Fruit fly (Drosophila melanogaster) S2 (cell line): ENCODE data around the gene Ns4.

Source experiments
- CG8478 ChIP-seq: fragments of >200 bp; optimal IDR thresholded peaks from 2 replicates; lab custom pipeline; 2018
- CTCF ChIP-seq, 2 experiments: fragments of >200 bp; optimal IDR thresholded peaks; 2 replicates each; lab custom pipeline; 2018

Gene Ns4

dm6 chr2L:20776940-20777502 lies 24.7 kb downstream of the Ns4 start:
- no peak for TF ChIP-seq CTCF (optimal IDR thresholded peaks at IDR 0.05; lab: Kevin White, UChicago)
- TF ChIP-seq CG8478 (lab: Kevin White, UChicago): no peak

dm6 chr2L:20778380-20778779 lies 26.1 kb downstream of the Ns4 start:
- TF ChIP-seq CG8478 (lab: Kevin White, UChicago) (no peak), CTCF (optimal IDR thresholded peaks at IDR 0.05; lab: Kevin White, UChicago) (no peak)

- TF ChIP-seq CG8478 (lab: Kevin White, UChicago) (no peak), CTCF (optimal IDR thresholded peaks at IDR 0.05; lab: Kevin White, UChicago) (no peak)
These were observed 28.5 kb downstream of the Ns4 start for dm6 chr2L:20780768-20781167.

- TF ChIP-seq CTCF (optimal IDR thresholded peaks at IDR 0.05; lab: Kevin White, UChicago) (no peak), CG8478 (lab: Kevin White, UChicago) (no peak)
These were observed 30.8 kb downstream of the Ns4 start for dm6 chr2L:20783044-20783443.

- TF ChIP-seq CG8478 (lab: Kevin White, UChicago): no peak
- TF ChIP-seq CTCF (optimal IDR thresholded peaks at IDR 0.05; lab: Kevin White, UChicago): no peak
These were observed 31.6 kb downstream of the Ns4 start for dm6 chr2L:20783908-20784307.

- TF ChIP-seq CG8478 (lab: Kevin White, UChicago) (no peak), CTCF (optimal IDR thresholded peaks at IDR 0.05; lab: Kevin White, UChicago) (no peak)
These were observed 33.1 kb downstream of the Ns4 start for dm6 chr2L:20785333-20785732.

- TF ChIP-seq CTCF (optimal IDR thresholded peaks at IDR 0.05; lab: Kevin White, UChicago) (peak; percentile 77 to 78), CG8478 (lab: Kevin White, UChicago) (no peak)
These were observed 35.1 kb downstream of the Ns4 start, which contains the start of gene Pomp for dm6 chr2L:20787271-20787791. TSS of gene Pomp (plus strand) at chr2L:20787656.

dm6 chr2L:20788050-20788449 lies 35.8 kb downstream of the Ns4 start:
- TF ChIP-seq CTCF (optimal IDR thresholded peaks at IDR 0.05; lab: Kevin White, UChicago): no peak
- TF ChIP-seq CG8478 (lab: Kevin White, UChicago): no peak

- TF ChIP-seq CTCF (optimal IDR thresholded peaks at IDR 0.05; lab: Kevin White, UChicago): no peak
These were observed 40.2 kb downstream of the Ns4 start for dm6 chr2L:20792521-20792920.

dm6 chr2L:20792988-20793544 lies 40.8 kb downstream of the Ns4 start:
- no peak for TF ChIP-seq CG8478 (lab: Kevin White, UChicago)
- no peak for TF ChIP-seq CTCF (optimal IDR thresholded peaks at IDR 0.05; lab: Kevin White, UChicago)

- TF ChIP-seq CG8478 (lab: Kevin White, UChicago): no peak
- no peak for TF ChIP-seq CTCF (optimal IDR thresholded peaks at IDR 0.05; lab: Kevin White, UChicago)
These were observed 41.6 kb downstream of the Ns4 start for dm6 chr2L:20793881-20794280.

- TF ChIP-seq CTCF (optimal IDR thresholded peaks at IDR 0.05; lab: Kevin White, UChicago): no peak
- TF ChIP-seq CG8478 (lab: Kevin White, UChicago): no peak
These were observed 42.4 kb downstream of the Ns4 start for dm6 chr2L:20794656-20795055.

dm6 chr2L:20795774-20796173 lies 43.5 kb downstream of the Ns4 start:
- TF ChIP-seq CG8478 (lab: Kevin White, UChicago) (no peak), CTCF (optimal IDR thresholded peaks at IDR 0.05; lab: Kevin White, UChicago) (no peak)

- TF ChIP-seq CG8478 (lab: Kevin White, UChicago) (no peak), CTCF (optimal IDR thresholded peaks at IDR 0.05; lab: Kevin White, UChicago) (no peak)
These were observed 44.7 kb downstream of the Ns4 start, which contains the start of gene vari for dm6 chr2L:20796758-20797514. TSS of gene vari (minus strand) at chr2L:20797042.

dm6 chr2L:20797515-20797847 lies 45.2 kb downstream of the Ns4 start, which contains the start of gene CG9328:
TSS of gene CG9328 (plus strand) at chr2L:20797715.
- TF ChIP-seq CTCF (optimal IDR thresholded peaks at IDR 0.05; lab: Kevin White, UChicago) (no peak), CG8478 (lab: Kevin White, UChicago) (no peak)
